Worm (Caenorhabditis elegans): Measurements from ENCODE around the gene atg-4.2.

atg-4.2 gene

DNA sequence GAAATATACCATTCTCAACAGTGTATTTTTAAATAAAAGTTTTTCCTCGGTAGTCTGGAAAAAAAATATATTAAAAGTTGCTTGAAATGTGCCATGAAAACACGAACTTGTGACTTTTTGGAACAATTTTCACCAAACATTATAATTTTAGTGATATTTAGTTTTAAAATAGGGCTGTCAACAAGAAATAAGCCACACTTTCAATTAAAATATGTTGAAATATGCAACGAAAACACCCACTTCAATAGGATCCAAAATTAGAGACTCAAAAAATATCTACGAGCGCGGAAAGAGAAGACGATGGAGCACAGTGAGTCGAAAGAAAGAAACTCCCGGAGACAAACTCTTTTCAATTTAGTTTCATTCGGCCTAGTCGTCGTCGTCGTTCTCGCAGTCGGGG, 25.7 kb downstream of the atg-4.2 start, which contains the start of gene ZK792.12:
TSS of gene ZK792.12 (plus strand) at position 301 of the 400 bp plus-strand sequence.
- TF ChIP-seq fos-1 (tag; optimal IDR thresholded peaks at IDR 0.05) (no peak), elt-2 (tag; optimal IDR thresholded peaks at IDR 0.05) (no peak)

DNA sequence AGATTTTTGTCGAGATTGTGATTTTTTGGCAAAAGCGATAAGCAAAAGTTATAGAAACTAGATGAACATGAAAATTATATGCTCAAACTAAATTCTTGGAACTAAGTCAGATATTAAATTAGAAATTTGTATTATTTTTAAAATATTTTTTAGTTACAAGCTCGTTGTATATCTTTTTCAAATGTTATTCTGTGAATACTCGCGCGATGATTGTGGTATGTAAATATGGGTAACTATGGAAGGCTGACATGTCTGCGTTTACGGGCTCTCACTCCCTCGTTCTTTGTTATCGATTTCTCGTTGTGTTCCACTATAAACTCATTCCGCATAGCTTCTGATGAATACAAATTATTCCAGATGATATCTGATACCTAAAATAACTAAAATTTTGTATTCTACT, 26.3 kb downstream of the atg-4.2 start, which contains the start of gene ZK792.7:
TSS of gene ZK792.7 (plus strand) at position 301 of the 400 bp plus-strand sequence.
- no peak for TF ChIP-seq nfya-1 (tag; optimal IDR thresholded peaks at IDR 0.05; ENCODE audit: insufficient read depth)
- no peak for TF ChIP-seq nhr-77 (tag; optimal IDR thresholded peaks at IDR 0.05)
- no peak for TF ChIP-seq nhr-12 (tag; optimal IDR thresholded peaks at IDR 0.05)
- TF ChIP-seq ceh-28 (tag; optimal IDR thresholded peaks at IDR 0.05) = no peak
- TF ChIP-seq unc-62 (GFP tag; optimal IDR thresholded peaks at IDR 0.05) = no peak
- TF ChIP-seq snpc-4 (tag; optimal IDR thresholded peaks at IDR 0.05) = no peak
- no peak for TF ChIP-seq egl-27 (tag; optimal IDR thresholded peaks at IDR 0.05)
- TF ChIP-seq nhr-76 (tag; optimal IDR thresholded peaks at IDR 0.05) = no peak
- no peak for TF ChIP-seq ztf-4 (tag; optimal IDR thresholded peaks at IDR 0.05)

DNA sequence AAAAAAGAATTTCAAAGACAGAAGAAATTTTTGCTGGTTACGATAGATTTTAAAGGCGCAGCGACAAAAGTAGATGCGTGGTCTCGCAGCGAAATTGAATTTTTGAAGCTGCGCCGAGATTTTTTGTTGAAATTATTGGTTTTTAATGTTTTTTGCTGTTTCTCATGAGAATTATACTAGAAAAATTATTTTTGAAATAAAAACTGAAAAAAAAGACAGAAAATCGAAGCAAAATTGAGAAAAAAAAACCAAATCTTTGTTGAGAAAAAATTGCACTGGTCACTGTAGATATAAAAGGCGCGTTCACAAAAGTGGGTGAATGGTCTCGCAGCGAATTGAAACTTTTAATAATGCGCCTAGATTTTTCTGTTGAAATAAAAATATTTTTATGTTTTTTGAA, 27.8 kb downstream of the atg-4.2 start:
- peak; percentile 6 for TF ChIP-seq nhr-23 (tag; optimal IDR thresholded peaks at IDR 0.05)
- TF ChIP-seq ceh-28 (tag; optimal IDR thresholded peaks at IDR 0.05) = no peak
- no peak for TF ChIP-seq nhr-43 (tag; optimal IDR thresholded peaks at IDR 0.05; ENCODE audit: poor library complexity, severe bottlenecking)
- no peak for TF ChIP-seq elt-2 (tag; optimal IDR thresholded peaks at IDR 0.05)

DNA sequence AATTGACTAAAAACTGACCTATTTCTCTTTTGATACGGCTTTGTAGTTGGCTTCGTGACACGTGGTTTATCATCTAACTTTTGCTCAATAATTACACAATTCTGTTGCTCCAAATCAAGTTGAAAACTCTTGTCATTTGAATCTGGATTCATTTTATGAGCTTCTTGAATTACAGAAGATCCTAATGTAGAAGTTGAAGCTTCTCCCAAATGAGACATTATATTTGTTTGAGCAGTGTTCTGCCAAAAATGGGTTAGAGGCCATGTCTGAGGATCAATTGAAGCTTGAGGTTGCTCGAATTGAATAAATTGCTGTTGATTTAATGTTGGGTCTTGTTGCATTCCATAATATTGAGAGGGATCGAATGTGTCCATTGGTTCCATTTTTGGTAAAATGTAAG, 29.7 kb downstream of the atg-4.2 start:
- TF ChIP-seq nhr-76 (tag; optimal IDR thresholded peaks at IDR 0.05) (no peak), egl-5 (tag; optimal IDR thresholded peaks at IDR 0.05) (no peak), nhr-77 (tag; optimal IDR thresholded peaks at IDR 0.05) (no peak), R02D3.7 (tag; optimal IDR thresholded peaks at IDR 0.05) (no peak), elt-2 (tag; optimal IDR thresholded peaks at IDR 0.05) (no peak), ceh-16 (tag; optimal IDR thresholded peaks at IDR 0.05) (no peak), daf-12 (tag; optimal IDR thresholded peaks at IDR 0.05) (no peak), egl-27 (tag; optimal IDR thresholded peaks at IDR 0.05) (no peak), unc-62 (GFP tag; optimal IDR thresholded peaks at IDR 0.05) (no peak)

DNA sequence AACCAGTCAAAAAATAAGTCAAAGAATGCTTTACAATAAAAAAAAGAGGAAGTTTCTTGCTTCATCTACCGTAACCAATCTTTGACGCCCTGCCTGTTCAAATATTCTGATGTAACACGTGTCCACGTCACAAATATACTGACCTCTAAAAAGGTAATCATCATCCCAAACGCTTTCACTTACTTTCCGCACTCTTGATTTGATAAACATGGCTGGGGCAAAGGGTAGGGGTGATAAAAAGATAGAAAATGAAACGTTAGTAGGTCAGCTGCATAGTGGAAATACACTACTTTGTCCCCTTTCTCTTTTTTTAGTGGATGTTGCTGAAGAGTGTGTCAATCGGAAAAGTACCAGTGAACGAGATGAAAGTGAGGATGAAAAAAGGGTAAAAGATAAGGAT, 32.3 kb downstream of the atg-4.2 start:
- TF ChIP-seq snpc-4 (tag; optimal IDR thresholded peaks at IDR 0.05) (no peak), nfya-1 (tag; optimal IDR thresholded peaks at IDR 0.05; ENCODE audit: insufficient read depth) (no peak), nhr-23 (tag; optimal IDR thresholded peaks at IDR 0.05) (peak; percentile 89), lin-39 (tag; optimal IDR thresholded peaks at IDR 0.05) (no peak), elt-3 (tag; optimal IDR thresholded peaks at IDR 0.05) (peak in 1 of 3 experiments; percentile 75), tbx-2 (tag; optimal IDR thresholded peaks at IDR 0.05) (no peak), nhr-25 (tag; optimal IDR thresholded peaks at IDR 0.05) (peak; percentile 77), mml-1 (tag; optimal IDR thresholded peaks at IDR 0.05) (no peak), nhr-43 (tag; optimal IDR thresholded peaks at IDR 0.05; ENCODE audit: poor library complexity, severe bottlenecking) (peak; percentile 50), egl-27 (tag; optimal IDR thresholded peaks at IDR 0.05) (no peak), ceh-9 (tag; optimal IDR thresholded peaks at IDR 0.05) (no peak), nhr-28 (tag; optimal IDR thresholded peaks at IDR 0.05) (no peak), zag-1 (tag; optimal IDR thresholded peaks at IDR 0.05) (no peak), eor-1 (tag; optimal IDR thresholded peaks at IDR 0.05) (no peak), egl-5 (tag; optimal IDR thresholded peaks at IDR 0.05) (no peak)

DNA sequence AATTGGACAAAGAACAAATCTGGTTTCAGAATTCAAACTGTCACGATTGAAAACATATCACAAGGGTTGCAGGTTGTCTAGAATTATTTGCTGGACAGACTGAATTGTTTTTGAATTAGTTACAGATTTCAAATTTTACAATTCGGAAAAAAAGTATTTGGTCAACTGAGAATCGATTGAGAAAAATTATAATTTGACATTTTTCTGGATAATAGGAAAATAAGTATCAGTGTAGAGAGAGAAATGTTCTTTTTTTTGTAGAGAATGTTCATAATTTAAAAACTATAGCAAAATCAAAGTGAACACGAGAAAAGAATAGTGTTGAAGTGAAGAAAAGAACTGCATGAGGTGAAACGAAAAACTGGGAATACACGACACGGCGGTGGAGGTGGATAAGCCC, 32.9 kb downstream of the atg-4.2 start, which contains the start of gene dpy-20:
TSS of gene dpy-20 (minus strand) at position 101 of the 400 bp plus-strand sequence.
- no peak for TF ChIP-seq nhr-237 (tag; optimal IDR thresholded peaks at IDR 0.05)
- TF ChIP-seq nhr-25 (tag; optimal IDR thresholded peaks at IDR 0.05) = peak; percentile 24
- TF ChIP-seq fkh-10 (GFP tag; optimal IDR thresholded peaks at IDR 0.05) = no peak
- TF ChIP-seq nhr-28 (tag; optimal IDR thresholded peaks at IDR 0.05) = no peak

DNA sequence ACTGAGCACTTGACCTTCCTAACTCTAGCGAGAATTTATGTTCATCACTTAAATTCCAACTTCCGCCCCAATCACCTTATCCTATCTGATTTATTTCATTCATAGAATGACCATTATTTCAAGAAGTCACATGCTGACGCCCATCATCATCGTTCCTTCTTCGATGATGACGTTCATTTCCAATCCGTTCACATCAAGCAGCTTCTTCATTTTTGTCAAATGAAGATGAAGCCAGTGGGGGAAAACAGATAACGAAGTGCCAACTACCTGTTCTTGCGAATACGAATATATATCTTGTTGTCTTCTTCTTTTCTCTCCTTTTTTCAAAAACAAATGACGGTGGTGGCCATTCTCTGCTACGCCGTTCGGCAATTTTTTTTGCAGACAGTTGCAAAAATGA, 34.1 kb downstream of the atg-4.2 start:
- TF ChIP-seq nhr-23 (tag; optimal IDR thresholded peaks at IDR 0.05) (peak; percentile 29), nhr-25 (tag; optimal IDR thresholded peaks at IDR 0.05) (peak; percentile 79), aly-2 (tag; optimal IDR thresholded peaks at IDR 0.05) (no peak), nhr-67 (tag; optimal IDR thresholded peaks at IDR 0.05) (no peak)
